Worm (Caenorhabditis elegans) whole organism, L1 larva: ENCODE results near the gene ptpn-22.

Experiments used
- ceh-63 ChIP-seq: fragments of 200-800 bp; sonication (Bioruptor generic); optimal IDR thresholded peaks from 2 replicates; lab custom pipeline; 2018; ENCODE audit warnings: mild to moderate bottlenecking, missing genetic modification characterization, missing compliant biosample characterization
- dsc-1 ChIP-seq: sonication (generic microtip); optimal IDR thresholded peaks from 2 replicates; lab custom pipeline; 2016; ENCODE audit warnings: mild to moderate bottlenecking, missing genetic modification characterization, missing compliant biosample characterization
- nhr-77 ChIP-seq: fragments of 150-350 bp; optimal IDR thresholded peaks from 2 replicates; lab custom pipeline; 2014; ENCODE audit warnings: missing biosample characterization, missing genetic modification characterization
- ztf-11 ChIP-seq, 2 experiments: sonication (generic microtip); optimal IDR thresholded peaks; 2 replicates each; lab custom pipeline; 2016 to 2017; ENCODE audit warnings: missing genetic modification characterization in 2 of 2, missing biosample characterization in 1 of 2, missing compliant biosample characterization in 1 of 2

- TF ChIP-seq dsc-1 (tag; lab: Kevin White, UChicago): no peak
- no peak for TF ChIP-seq ztf-11 (tag; optimal IDR thresholded peaks at IDR 0.05; lab: Kevin White, UChicago)
- no peak for TF ChIP-seq nhr-77 (tag; lab: Kevin White, UChicago)
- TF ChIP-seq ceh-63 (GFP tag; lab: Kevin White, UChicago): no peak
These were observed 23.4 kb upstream of the ptpn-22 start for ce11 chrIV:1763452-1763851.
